Fruit fly (Drosophila melanogaster) whole organism, embryonic: ENCODE measurements around the gene odd.
A peak's percentile ranks its signal among the peaks of the same experiment; 100 is the strongest.

Experiments
- CG4854 ChIP-seq: fragments of 200-800 bp; sonication (Bioruptor generic); optimal IDR thresholded peaks from 2 replicates; lab custom pipeline; 2016; ENCODE audit warnings: missing biosample characterization, missing genetic modification characterization, inconsistent platforms
- CG6272 ChIP-seq: fragments of 200-800 bp; sonication (Bioruptor generic); IDR thresholded peaks from 2 replicates; pipeline ENCODE4 v1.3.6; 2022; ENCODE audit warnings: missing biosample characterization, missing genetic modification characterization
- CHES-1-like ChIP-seq: fragments of 200-800 bp; sonication (Bioruptor generic); optimal IDR thresholded peaks from 2 replicates; lab custom pipeline; 2016; ENCODE audit warnings: missing biosample characterization, missing genetic modification characterization
- zen2 ChIP-seq: fragments of 200-800 bp; sonication (Bioruptor generic); IDR thresholded peaks from 3 replicates; pipeline ENCODE4 v1.3.6; 2022; ENCODE audit warnings: missing biosample characterization, missing genetic modification characterization; ENCODE audit not compliant: partially characterized antibody

- TF ChIP-seq CG6272 (GFP tag; lab: Robert Waterston, UW), result peak; percentile 77
- TF ChIP-seq CG4854, result peak; percentile 59
- TF ChIP-seq zen2 (GFP tag; lab: Robert Waterston, UW), result no peak
- peak; percentile 70 for TF ChIP-seq CHES-1-like
Observed at dm6 chr2L:3573907-3574306, 32.6 kb downstream of the odd start.
